Fruit fly (Drosophila melanogaster): ENCODE data around the gene CG9396.

CG9396 gene

DNA sequence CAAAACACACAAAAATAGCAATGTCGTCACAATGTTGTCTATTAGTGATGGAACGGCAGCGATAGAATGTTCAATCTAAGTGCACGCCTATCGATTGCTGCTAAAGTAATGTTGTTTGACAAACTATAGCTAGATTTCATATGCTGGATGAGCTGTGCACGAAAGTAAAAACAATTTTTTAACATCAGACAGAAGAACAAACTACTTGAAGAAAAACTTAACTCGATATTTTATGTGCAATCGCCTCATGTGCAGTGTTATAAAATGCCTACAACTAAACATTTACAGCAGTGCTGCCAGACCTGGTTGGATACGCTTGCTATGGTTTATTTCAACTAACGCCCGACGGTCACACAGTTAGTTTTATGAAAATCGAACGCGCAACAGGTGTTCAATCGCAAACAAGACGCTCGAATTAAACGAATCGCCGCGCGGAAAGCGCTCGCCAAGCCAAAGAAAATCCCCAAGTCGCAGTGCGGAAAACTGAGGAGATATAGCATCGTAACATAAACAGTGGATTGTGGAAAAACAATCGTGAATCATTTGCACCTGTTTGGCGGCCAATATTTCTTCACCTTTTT is 19.6 kb upstream of the CG9396 start, which contains the start of the genes bocks and CG8312 (continued):
- TF ChIP-seq CG10274 (GFP tag; optimal IDR thresholded peaks at IDR 0.05), result no peak
- peak; percentile 26 for TF ChIP-seq Bdp1 (GFP tag; optimal IDR thresholded peaks at IDR 0.05)
- peak; percentile 23 for TF ChIP-seq cwo (GFP tag; optimal IDR thresholded peaks at IDR 0.05)
- peak; percentile 3 for TF ChIP-seq Chrac-16 (GFP tag; optimal IDR thresholded peaks at IDR 0.05)
- TF ChIP-seq CG2116 (GFP tag; optimal IDR thresholded peaks at IDR 0.05), result peak; percentile 92
- peak; percentile 1 for TF ChIP-seq CG15269 (tag; optimal IDR thresholded peaks at IDR 0.05)
- TF ChIP-seq CG12391 (tag; optimal IDR thresholded peaks at IDR 0.05), result peak; percentile 57
- TF ChIP-seq eve (GFP tag; optimal IDR thresholded peaks at IDR 0.05), result no peak
- no peak for TF ChIP-seq Adf1 (GFP tag; IDR thresholded peaks at IDR 0.05)
- no peak for TF ChIP-seq psq (GFP tag; optimal IDR thresholded peaks at IDR 0.05)
- TF ChIP-seq Mrtf (GFP tag; IDR thresholded peaks at IDR 0.05), result no peak
- TF ChIP-seq CG4820 (GFP tag; optimal IDR thresholded peaks at IDR 0.05), result peak; percentile 39
- peak; percentile 28 for TF ChIP-seq CG9727 (GFP tag; optimal IDR thresholded peaks at IDR 0.05)
- TF ChIP-seq CG8359 (GFP tag; optimal IDR thresholded peaks at IDR 0.05; ENCODE audit: borderline replicate concordance), result no peak
- TF ChIP-seq Pdp1 (GFP tag; optimal IDR thresholded peaks at IDR 0.05), result peak; percentile 41 to 77
- TF ChIP-seq CG1602 (GFP tag; optimal IDR thresholded peaks at IDR 0.05), result peak; percentile 31
- TF ChIP-seq row (GFP tag; IDR thresholded peaks at IDR 0.05), result no peak
- TF ChIP-seq CG7271 (tag; optimal IDR thresholded peaks at IDR 0.05), result no peak
- no peak for TF ChIP-seq Doc3 (GFP tag; IDR thresholded peaks at IDR 0.05; ENCODE audit: partially characterized antibody)
- peak; percentile 78 for TF ChIP-seq CG2120 (GFP tag; optimal IDR thresholded peaks at IDR 0.05)
- TF ChIP-seq CG4617 (GFP tag; optimal IDR thresholded peaks at IDR 0.05; ENCODE audit: borderline replicate concordance), result peak; percentile 45
- no peak for TF ChIP-seq NK7.1 (GFP tag; optimal IDR thresholded peaks at IDR 0.05)
- no peak for TF ChIP-seq so (GFP tag; IDR thresholded peaks at IDR 0.05)
- peak; percentile 80 for TF ChIP-seq ewg (GFP tag; optimal IDR thresholded peaks at IDR 0.05)
- TF ChIP-seq pzg (GFP tag; optimal IDR thresholded peaks at IDR 0.05), result peak; percentile 99
- TF ChIP-seq CG14014 (GFP tag; IDR thresholded peaks at IDR 0.05), result no peak
- no peak for TF ChIP-seq Dref (GFP tag; IDR thresholded peaks at IDR 0.05)
- TF ChIP-seq CG7556 (GFP tag; optimal IDR thresholded peaks at IDR 0.05), result peak; percentile 16
- TF ChIP-seq crp (GFP tag; optimal IDR thresholded peaks at IDR 0.05), result peak in 1 of 2 experiments; percentile 66
- TF ChIP-seq CG13424 (tag; optimal IDR thresholded peaks at IDR 0.05), result peak; percentile 40
- TF ChIP-seq Max (GFP tag; optimal IDR thresholded peaks at IDR 0.05), result peak; percentile 76
- peak; percentile 64 for TF ChIP-seq caup (GFP tag; optimal IDR thresholded peaks at IDR 0.05; ENCODE audit: severe bottlenecking)
- TF ChIP-seq phol (tag; optimal IDR thresholded peaks at IDR 0.05), result peak; percentile 80
- peak; percentile 3 for TF ChIP-seq CG4854 (GFP tag; optimal IDR thresholded peaks at IDR 0.05)
- TF ChIP-seq CG12942 (GFP tag; optimal IDR thresholded peaks at IDR 0.05), result peak; percentile 5
- no peak for TF ChIP-seq tap (tag; optimal IDR thresholded peaks at IDR 0.05)
- TF ChIP-seq tin (GFP tag; optimal IDR thresholded peaks at IDR 0.05), result peak; percentile 58
- no peak for TF ChIP-seq CG6765 (GFP tag; optimal IDR thresholded peaks at IDR 0.05)
- TF ChIP-seq slp2 (GFP tag; optimal IDR thresholded peaks at IDR 0.05), result no peak
- peak; percentile 16 for TF ChIP-seq CG10209 (GFP tag; optimal IDR thresholded peaks at IDR 0.05)
- peak; percentile 88 for TF ChIP-seq CG3995 (GFP tag; optimal IDR thresholded peaks at IDR 0.05)
- peak; percentile 12 for TF ChIP-seq CG8089 (GFP tag; optimal IDR thresholded peaks at IDR 0.05)
- peak; percentile 8 for TF ChIP-seq CG7987 (GFP tag; optimal IDR thresholded peaks at IDR 0.05)
- TF ChIP-seq Bteb2 (GFP tag; optimal IDR thresholded peaks at IDR 0.05), result peak; percentile 56
- TF ChIP-seq CG10979 (tag; optimal IDR thresholded peaks at IDR 0.05), result peak; percentile 4
- no peak for TF ChIP-seq Hmx (GFP tag; optimal IDR thresholded peaks at IDR 0.05)
- TF ChIP-seq Xbp1 (GFP tag; optimal IDR thresholded peaks at IDR 0.05), result peak; percentile 65
- TF ChIP-seq HmgZ (tag; optimal IDR thresholded peaks at IDR 0.05), result peak; percentile 33
- no peak for TF ChIP-seq Tbp (GFP tag; optimal IDR thresholded peaks at IDR 0.05)
- TF ChIP-seq gro (GFP tag; optimal IDR thresholded peaks at IDR 0.05), result peak; percentile 69

All from whole organism, embryonic.